Worm (Caenorhabditis elegans) whole organism, young adult: ENCODE data around the gene C04G2.5.

Experiments
- B0261.1 ChIP-seq: sonication (generic microtip); optimal IDR thresholded peaks from 2 replicates; lab custom pipeline; 2016; ENCODE audit warnings: mild to moderate bottlenecking, missing genetic modification characterization, moderate library complexity, missing compliant biosample characterization
- B0336.3 ChIP-seq: fragments of 200-800 bp; sonication (Bioruptor generic); IDR thresholded peaks from 2 replicates; pipeline ENCODE4 v1.3.6; 2022; ENCODE audit warnings: missing genetic modification characterization, missing compliant biosample characterization
- D2030.7 ChIP-seq: fragments of 200-800 bp; sonication (Bioruptor generic); IDR thresholded peaks from 2 replicates; pipeline ENCODE4 v1.3.6; 2022; ENCODE audit warnings: missing genetic modification reagents, missing genetic modification characterization, missing compliant biosample characterization
- F10E7.11 ChIP-seq: sonication (generic microtip); optimal IDR thresholded peaks from 2 replicates; lab custom pipeline; 2017; ENCODE audit warnings: mild to moderate bottlenecking, missing genetic modification characterization, moderate library complexity, missing compliant biosample characterization
- F49E8.2 ChIP-seq: sonication (generic microtip); optimal IDR thresholded peaks from 3 replicates; lab custom pipeline; 2017; ENCODE audit warnings: missing genetic modification characterization, mild to moderate bottlenecking, missing compliant biosample characterization, antibody characterized with exemption, moderate library complexity; ENCODE audit not compliant: insufficient read depth
- K11D2.4 ChIP-seq: fragments of 200-800 bp; sonication (Bioruptor generic); IDR thresholded peaks from 2 replicates; pipeline ENCODE4 v1.3.6; 2022; ENCODE audit warnings: missing genetic modification reagents, missing genetic modification characterization, missing compliant biosample characterization
- Y53G8AR.9 ChIP-seq: fragments of 200-800 bp; sonication (Bioruptor generic); conservative IDR thresholded peaks from 2 replicates; pipeline ENCODE4 v1.3.6; 2022; ENCODE audit warnings: missing genetic modification reagents, missing genetic modification characterization, missing compliant biosample characterization
- athp-1 ChIP-seq: sonication (generic microtip); optimal IDR thresholded peaks from 2 replicates; lab custom pipeline; 2017; ENCODE audit warnings: mild to moderate bottlenecking, missing genetic modification characterization, missing compliant biosample characterization
- bed-1 ChIP-seq: fragments of 200-800 bp; sonication (Bioruptor generic); IDR thresholded peaks from 2 replicates; pipeline ENCODE4 v1.3.6; 2022; ENCODE audit warnings: missing genetic modification reagents, missing genetic modification characterization, missing compliant biosample characterization
- cebp-2 ChIP-seq: fragments of 200-800 bp; sonication (Bioruptor generic); IDR thresholded peaks from 2 replicates; pipeline ENCODE4 v1.3.6; 2022; ENCODE audit warnings: missing genetic modification characterization, missing compliant biosample characterization
- chd-7 ChIP-seq: sonication (generic microtip); optimal IDR thresholded peaks from 2 replicates; lab custom pipeline; 2016; ENCODE audit warnings: mild to moderate bottlenecking, missing genetic modification characterization, moderate library complexity, missing compliant biosample characterization
- efl-1 ChIP-seq: fragments of 150-350 bp; optimal IDR thresholded peaks from 2 replicates; lab custom pipeline; 2014; ENCODE audit warnings: missing biosample characterization, missing genetic modification reagents, missing genetic modification characterization
- egl-18 ChIP-seq: fragments of 200-800 bp; sonication (Bioruptor generic); IDR thresholded peaks from 2 replicates; pipeline ENCODE4 v1.3.6; 2022; ENCODE audit warnings: missing genetic modification reagents, missing genetic modification characterization, missing compliant biosample characterization
- egl-44 ChIP-seq: fragments of 200-800 bp; sonication (Bioruptor generic); IDR thresholded peaks from 2 replicates; pipeline ENCODE4 v1.3.6; 2022; ENCODE audit warnings: missing genetic modification reagents, missing genetic modification characterization, missing compliant biosample characterization
- hlh-12 ChIP-seq: sonication (generic microtip); optimal IDR thresholded peaks from 2 replicates; lab custom pipeline; 2016; ENCODE audit warnings: missing genetic modification characterization, missing compliant biosample characterization
- hmg-1.2 ChIP-seq: fragments of 200-800 bp; sonication (Bioruptor generic); IDR thresholded peaks from 2 replicates; pipeline ENCODE4 v1.3.6; 2022; ENCODE audit warnings: missing genetic modification reagents, missing genetic modification characterization, missing compliant biosample characterization
- let-607 ChIP-seq, 2 experiments: fragments of 200-800 bp in 1 of 2; sonication (Bioruptor generic) in 1 of 2; sonication (generic microtip) in 1 of 2; optimal IDR thresholded peaks; 2 replicates each; lab custom pipeline; 2016 to 2018; ENCODE audit warnings: mild to moderate bottlenecking in 2 of 2, missing compliant biosample characterization in 2 of 2, missing genetic modification characterization in 2 of 2, moderate library complexity in 2 of 2, missing genotype in 1 of 2
- lin-54 ChIP-seq: fragments of 200-800 bp; sonication (Bioruptor generic); optimal IDR thresholded peaks from 2 replicates; lab custom pipeline; 2018; ENCODE audit warnings: mild to moderate bottlenecking, missing genetic modification characterization, missing compliant biosample characterization
- madf-6 ChIP-seq: fragments of 200-800 bp; sonication (Bioruptor generic); IDR thresholded peaks from 2 replicates; pipeline ENCODE4 v1.3.6; 2022; ENCODE audit warnings: missing genetic modification reagents, missing genetic modification characterization, missing compliant biosample characterization
- madf-8 ChIP-seq: fragments of 200-800 bp; sonication (Bioruptor generic); conservative IDR thresholded peaks from 2 replicates; pipeline ENCODE4 v1.3.6; 2022; ENCODE audit warnings: missing genetic modification reagents, missing genetic modification characterization, missing compliant biosample characterization
- mcd-1 ChIP-seq: fragments of 200-800 bp; sonication (Bioruptor generic); IDR thresholded peaks from 2 replicates; pipeline ENCODE4 v1.3.6; 2022; ENCODE audit warnings: missing genetic modification reagents, missing genetic modification characterization, missing compliant biosample characterization
- mes-4 ChIP-seq: sonication (generic microtip); optimal IDR thresholded peaks from 2 replicates; lab custom pipeline; 2016; ENCODE audit warnings: missing genotype, missing genetic modification characterization, missing compliant biosample characterization
- nfya-1 ChIP-seq: sonication (generic microtip); optimal IDR thresholded peaks from 2 replicates; lab custom pipeline; 2017; ENCODE audit warnings: antibody characterized with exemption, missing compliant biosample characterization, missing genetic modification characterization, borderline replicate concordance; ENCODE audit not compliant: insufficient read depth
- nhr-27 ChIP-seq: fragments of 200-800 bp; sonication (Bioruptor generic); optimal IDR thresholded peaks from 2 replicates; lab custom pipeline; 2018; ENCODE audit warnings: mild to moderate bottlenecking, missing genetic modification characterization, moderate library complexity, missing compliant biosample characterization
- nhr-80 ChIP-seq: sonication (generic microtip); optimal IDR thresholded peaks from 2 replicates; lab custom pipeline; 2016; ENCODE audit warnings: missing genetic modification characterization, missing compliant biosample characterization
- nhr-90 ChIP-seq: sonication (generic microtip); optimal IDR thresholded peaks from 2 replicates; lab custom pipeline; 2016; ENCODE audit warnings: missing genotype, mild to moderate bottlenecking, missing genetic modification characterization, missing compliant biosample characterization
- rec-8 ChIP-seq, 2 experiments: sonication (generic microtip); optimal IDR thresholded peaks; 2 replicates each; lab custom pipeline; 2016; ENCODE audit warnings: mild to moderate bottlenecking in 2 of 2, missing genetic modification characterization in 2 of 2, missing genetic modification reagents in 2 of 2, missing genotype in 2 of 2, missing biosample characterization in 1 of 2, missing compliant biosample characterization in 1 of 2, moderate library complexity in 1 of 2
- rpc-1 ChIP-seq, 2 experiments: fragments of 150-350 bp in 1 of 2; sonication (generic microtip) in 1 of 2; optimal IDR thresholded peaks; 2 replicates each; lab custom pipeline; 2014 to 2018; ENCODE audit warnings: missing biosample characterization in 1 of 2, missing genetic modification characterization in 1 of 2, missing genetic modification reagents in 1 of 2, missing genotype in 1 of 2
- sdz-38 ChIP-seq: sonication (generic microtip); optimal IDR thresholded peaks from 2 replicates; lab custom pipeline; 2016; ENCODE audit warnings: missing genotype, missing genetic modification characterization, missing compliant biosample characterization
- snpc-3.4 ChIP-seq: sonication (generic microtip); optimal IDR thresholded peaks from 2 replicates; lab custom pipeline; 2017; ENCODE audit warnings: missing genetic modification characterization, mild to moderate bottlenecking, missing compliant biosample characterization, antibody characterized with exemption, moderate library complexity, missing genotype, missing genetic modification reagents
- snpc-4 ChIP-seq, 5 experiments: fragments of 150-350 bp in 1 of 5; sonication (generic microtip) in 4 of 5; optimal IDR thresholded peaks; 2 replicates each; lab custom pipeline; 2014 to 2018; ENCODE audit warnings: missing genetic modification characterization in 5 of 5, missing biosample characterization in 3 of 5, antibody characterized with exemption in 2 of 5, mild to moderate bottlenecking in 2 of 5, missing compliant biosample characterization in 2 of 5, missing genotype in 2 of 5, moderate library complexity in 2 of 5, missing genetic modification reagents in 1 of 5
- unc-130 ChIP-seq: sonication (generic microtip); optimal IDR thresholded peaks from 2 replicates; lab custom pipeline; 2016; ENCODE audit warnings: missing genetic modification reagents, missing genetic modification characterization, missing compliant biosample characterization
- ztf-22 ChIP-seq: fragments of 200-800 bp; sonication (Bioruptor generic); optimal IDR thresholded peaks from 2 replicates; lab custom pipeline; 2018; ENCODE audit warnings: mild to moderate bottlenecking, missing genetic modification characterization, moderate library complexity, missing compliant biosample characterization
- ztf-25 ChIP-seq: fragments of 200-800 bp; sonication (Bioruptor generic); IDR thresholded peaks from 2 replicates; pipeline ENCODE4 v1.3.6; 2022; ENCODE audit warnings: missing genetic modification reagents, missing genetic modification characterization, missing compliant biosample characterization

C04G2.5 gene

ce11 chrIV:10067541-10067940, 27.5 kb downstream of the C04G2.5 start, which contains the start of gene cwn-2:
cwn-2 (plus strand) TSS chrIV:10067816.
- TF ChIP-seq egl-44 (no peak), hlh-12 (no peak), egl-18 (GFP tag; lab: Robert Waterston, UW) (no peak), madf-8 (GFP tag; lab: Robert Waterston, UW) (no peak), let-607 (tag; optimal IDR thresholded peaks at IDR 0.05; lab: Kevin White, UChicago) (no peak), athp-1 (no peak), lin-54 (GFP tag; lab: Kevin White, UChicago) (no peak), nfya-1 (tag; lab: Kevin White, UChicago) (no peak), snpc-4 (GFP tag; optimal IDR thresholded peaks at IDR 0.05; lab: Kevin White, UChicago) (no peak), snpc-4 (tag; optimal IDR thresholded peaks at IDR 0.05; lab: Kevin White, UChicago) (no peak), nhr-80 (tag; lab: Kevin White, UChicago) (no peak), chd-7 (no peak), nhr-27 (no peak), rpc-1 (optimal IDR thresholded peaks at IDR 0.05; lab: Kevin White, UChicago) (no peak), rpc-1 (tag; optimal IDR thresholded peaks at IDR 0.05; lab: Kevin White, UChicago) (no peak), D2030.7 (no peak), nhr-90 (no peak), Y53G8AR.9 (no peak), snpc-3.4 (no peak)

ce11 chrIV:10066456-10066855, 28.6 kb downstream of the C04G2.5 start:
- TF ChIP-seq sdz-38, result no peak
- TF ChIP-seq hmg-1.2, result no peak
- TF ChIP-seq F49E8.2 (tag; lab: Kevin White, UChicago), result no peak
- TF ChIP-seq cebp-2 (GFP tag; lab: Robert Waterston, UW), result no peak
- no peak for TF ChIP-seq lin-54 (GFP tag; lab: Kevin White, UChicago)
- no peak for TF ChIP-seq F10E7.11 (tag; lab: Kevin White, UChicago)
- no peak for TF ChIP-seq bed-1 (GFP tag; lab: Robert Waterston, UW)
- no peak for TF ChIP-seq madf-8 (GFP tag; lab: Robert Waterston, UW)
- TF ChIP-seq efl-1 (GFP tag; lab: Kevin White, UChicago), result no peak
- TF ChIP-seq madf-6 (GFP tag; lab: Robert Waterston, UW), result no peak

- TF ChIP-seq ztf-25 (GFP tag; lab: Robert Waterston, UW) (no peak), madf-6 (GFP tag; lab: Robert Waterston, UW) (no peak), unc-130 (GFP tag; lab: Kevin White, UChicago) (no peak), mcd-1 (GFP tag; lab: Robert Waterston, UW) (no peak), K11D2.4 (GFP tag; lab: Robert Waterston, UW) (no peak)
Observed at ce11 chrIV:10065159-10065558, 29.9 kb downstream of the C04G2.5 start.

DNA sequence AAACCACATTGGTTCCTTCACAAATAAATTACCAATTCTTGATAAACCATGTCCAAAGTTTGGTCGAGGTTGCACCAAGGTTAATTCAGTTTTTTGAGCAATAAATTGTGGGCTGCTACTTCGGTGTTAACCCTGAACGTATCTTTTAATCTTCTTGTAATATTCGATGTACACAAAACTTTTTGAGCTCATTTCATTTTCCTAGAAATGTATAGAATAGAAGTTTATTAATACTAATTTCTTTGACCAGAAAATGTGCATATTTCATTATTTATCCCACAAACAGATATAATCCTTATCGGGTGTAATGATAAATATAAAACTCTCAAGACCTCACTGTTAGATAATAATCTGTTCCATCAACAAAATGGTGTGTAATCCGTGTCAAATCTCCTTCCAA, 31.1 kb downstream of the C04G2.5 start:
- no peak for TF ChIP-seq mes-4 (tag; lab: Kevin White, UChicago)
- TF ChIP-seq rec-8 (tag; optimal IDR thresholded peaks at IDR 0.05; lab: Kevin White, UChicago), result no peak
- no peak for TF ChIP-seq B0261.1 (tag; lab: Kevin White, UChicago)
- no peak for TF ChIP-seq B0336.3 (GFP tag; lab: Robert Waterston, UW)
- no peak for TF ChIP-seq unc-130 (GFP tag; lab: Kevin White, UChicago)
- no peak for TF ChIP-seq ztf-22 (GFP tag; lab: Kevin White, UChicago)
- TF ChIP-seq, all 124 proteins: peak for 0
